Worm (Caenorhabditis elegans): ENCODE results near the gene cpsf-2.
A peak's percentile ranks its signal among the peaks of the same experiment; 100 is the strongest.

Gene cpsf-2

ce11 chrV:7199077-7199476 lies 20.1 kb downstream of the cpsf-2 start (continued):
- TF ChIP-seq F10E7.11 (tag; optimal IDR thresholded peaks at IDR 0.05) = no peak
- no peak for TF ChIP-seq T07F8.4 (tag; optimal IDR thresholded peaks at IDR 0.05)
- no peak for TF ChIP-seq B0261.1 (tag; optimal IDR thresholded peaks at IDR 0.05)
- no peak for TF ChIP-seq egl-44 (GFP tag; IDR thresholded peaks at IDR 0.05)
- TF ChIP-seq Y53G8AR.9 (GFP tag; conservative IDR thresholded peaks at IDR 0.05) = no peak
- TF ChIP-seq rec-8 (tag; optimal IDR thresholded peaks at IDR 0.05) = no peak
- no peak for TF ChIP-seq ceh-40 (GFP tag; IDR thresholded peaks at IDR 0.05)
- no peak for TF ChIP-seq F57A8.1 (GFP tag; optimal IDR thresholded peaks at IDR 0.05)
- TF ChIP-seq gei-17 (GFP tag; optimal IDR thresholded peaks at IDR 0.05) = no peak
- no peak for TF ChIP-seq B0336.3 (GFP tag; IDR thresholded peaks at IDR 0.05)
- peak; percentile 90 for TF ChIP-seq madf-3 (GFP tag; IDR thresholded peaks at IDR 0.05)
- no peak for TF ChIP-seq fkh-3 (tag; optimal IDR thresholded peaks at IDR 0.05)
- TF ChIP-seq ekl-4 (GFP tag; IDR thresholded peaks at IDR 0.05) = no peak
- TF ChIP-seq C06A6.2 (GFP tag; conservative IDR thresholded peaks at IDR 0.05) = no peak
- TF ChIP-seq lsy-27 (tag; optimal IDR thresholded peaks at IDR 0.05; ENCODE audit: borderline replicate concordance, insufficient read depth) = no peak
- TF ChIP-seq ccch-3 (GFP tag; optimal IDR thresholded peaks at IDR 0.05) = no peak
- TF ChIP-seq mel-28 (tag; optimal IDR thresholded peaks at IDR 0.05; ENCODE audit: borderline replicate concordance) = no peak
- TF ChIP-seq ztf-26 (tag; optimal IDR thresholded peaks at IDR 0.05) = no peak
- no peak for TF ChIP-seq nhr-120 (GFP tag; IDR thresholded peaks at IDR 0.05)
- TF ChIP-seq B0035.1 (tag; optimal IDR thresholded peaks at IDR 0.05) = no peak
- no peak for TF ChIP-seq aptf-2 (GFP tag; conservative IDR thresholded peaks at IDR 0.05)
- TF ChIP-seq madf-6 (GFP tag; IDR thresholded peaks at IDR 0.05) = peak; percentile 93
- no peak for TF ChIP-seq madf-10 (tag; optimal IDR thresholded peaks at IDR 0.05)
- TF ChIP-seq T26A5.8 (tag; optimal IDR thresholded peaks at IDR 0.05) = no peak
- peak; percentile 50 for TF ChIP-seq snpc-1.1 (tag; optimal IDR thresholded peaks at IDR 0.05; ENCODE audit: insufficient read depth)
- no peak for TF ChIP-seq snpc-4 (GFP tag; optimal IDR thresholded peaks at IDR 0.05)
- TF ChIP-seq snpc-4 (tag; optimal IDR thresholded peaks at IDR 0.05) = no peak
- TF ChIP-seq F52B5.7 (tag; optimal IDR thresholded peaks at IDR 0.05) = no peak
- 0 out of 2 replicates have a peak, but pooled peaks have one; percentile 7 for TF ChIP-seq mcd-1 (GFP tag; IDR thresholded peaks at IDR 0.05)
- TF ChIP-seq nhr-27 (tag; optimal IDR thresholded peaks at IDR 0.05) = no peak
- TF ChIP-seq D2030.7 (GFP tag; IDR thresholded peaks at IDR 0.05) = peak; percentile 54; the same call in 1 of the 2 replicates
- TF ChIP-seq ceh-27 (GFP tag; optimal IDR thresholded peaks at IDR 0.05) = no peak
- peak; percentile 93 for TF ChIP-seq F33H1.4 (GFP tag; IDR thresholded peaks at IDR 0.05)
- TF ChIP-seq nfyb-1 (GFP tag; IDR thresholded peaks at IDR 0.05) = no peak
- no peak for TF ChIP-seq lir-1 (GFP tag; conservative IDR thresholded peaks at IDR 0.05)

- TF ChIP-seq snpc-1.1 (tag; optimal IDR thresholded peaks at IDR 0.05; ENCODE audit: insufficient read depth) (no peak), madf-3 (GFP tag; IDR thresholded peaks at IDR 0.05) (no peak), egl-18 (GFP tag; IDR thresholded peaks at IDR 0.05) (no peak), lir-1 (GFP tag; conservative IDR thresholded peaks at IDR 0.05) (no peak), ztf-28 (GFP tag; IDR thresholded peaks at IDR 0.05) (no peak), akir-1 (GFP tag; optimal IDR thresholded peaks at IDR 0.05) (no peak), ceh-79 (tag; optimal IDR thresholded peaks at IDR 0.05) (no peak)
These were observed 21.0 kb downstream of the cpsf-2 start, which contains the start of gene F09G2.1 for ce11 chrV:7199932-7200331. Gene F09G2.1, plus strand, starts transcription at chrV:7200232.
